Fruit fly (Drosophila melanogaster) whole organism, wandering third instar larva: ENCODE results near the gene Kr-h1.

Experiments used
- Abd-B ChIP-seq: fragments of >200 bp; optimal IDR thresholded peaks from 2 replicates; lab custom pipeline; 2017; ENCODE audit warnings: missing biosample characterization, missing genetic modification characterization
- CG32264 ChIP-seq: fragments of 200-800 bp; sonication (Bioruptor generic); optimal IDR thresholded peaks from 2 replicates; lab custom pipeline; 2016; ENCODE audit warnings: missing biosample characterization, missing genetic modification characterization
- CG9705 ChIP-seq: fragments of 200-800 bp; sonication (Bioruptor generic); optimal IDR thresholded peaks from 2 replicates; lab custom pipeline; 2018; ENCODE audit warnings: missing biosample characterization, mild to moderate bottlenecking, missing genetic modification characterization
- Dfd ChIP-seq: fragments of >200 bp; optimal IDR thresholded peaks from 2 replicates; lab custom pipeline; 2017; ENCODE audit warnings: missing biosample characterization, missing genetic modification characterization
- GATAd ChIP-seq: sonication (Bioruptor generic); optimal IDR thresholded peaks from 2 replicates; lab custom pipeline; 2016; ENCODE audit warnings: missing biosample characterization, missing genetic modification characterization
- HLH106 ChIP-seq: fragments of 200-800 bp; optimal IDR thresholded peaks from 3 replicates; lab custom pipeline; 2019; ENCODE audit warnings: missing biosample characterization, mild to moderate bottlenecking, missing genetic modification characterization, moderate library complexity
- Hnf4 ChIP-seq: fragments of 200-800 bp; sonication (Bioruptor generic); optimal IDR thresholded peaks from 2 replicates; lab custom pipeline; 2016; ENCODE audit warnings: missing biosample characterization, mild to moderate bottlenecking, missing genetic modification characterization
- Hr78 ChIP-seq: fragments of >200 bp; optimal IDR thresholded peaks from 2 replicates; lab custom pipeline; 2017; ENCODE audit warnings: missing biosample characterization, missing genetic modification characterization
- Hr83 ChIP-seq: fragments of 200-300 bp; sonication (Bioruptor generic); optimal IDR thresholded peaks from 2 replicates; lab custom pipeline; 2016; ENCODE audit warnings: missing biosample characterization, mild to moderate bottlenecking, missing genetic modification characterization, moderate library complexity; ENCODE audit not compliant: poor library complexity, severe bottlenecking
- Jra ChIP-seq: sonication (Bioruptor generic); optimal IDR thresholded peaks from 2 replicates; lab custom pipeline; 2016; ENCODE audit warnings: missing biosample characterization, missing genetic modification characterization
- Mio ChIP-seq: sonication (Bioruptor generic); optimal IDR thresholded peaks from 2 replicates; lab custom pipeline; 2016; ENCODE audit warnings: missing biosample characterization, missing genetic modification characterization
- N ChIP-seq: fragments of >200 bp; optimal IDR thresholded peaks from 2 replicates; lab custom pipeline; 2018; ENCODE audit warnings: missing biosample characterization, missing external identifiers, missing genetic modification characterization
- OdsH ChIP-seq: fragments of 200-800 bp; sonication (Bioruptor generic); optimal IDR thresholded peaks from 2 replicates; lab custom pipeline; 2016; ENCODE audit warnings: missing biosample characterization, mild to moderate bottlenecking, missing genetic modification characterization
- Rel ChIP-seq, 2 experiments: fragments of 200-800 bp; sonication (Bioruptor generic) in 1 of 2; optimal IDR thresholded peaks; 2 replicates in 1 of 2; 3 replicates in 1 of 2; lab custom pipeline; 2016 to 2019; ENCODE audit warnings: mild to moderate bottlenecking in 2 of 2, missing biosample characterization in 2 of 2, missing genetic modification characterization in 2 of 2, moderate library complexity in 1 of 2
- Sp1 ChIP-seq: fragments of 200-800 bp; sonication (Bioruptor generic); optimal IDR thresholded peaks from 3 replicates; lab custom pipeline; 2019; ENCODE audit warnings: missing biosample characterization, mild to moderate bottlenecking, missing genetic modification characterization, moderate library complexity
- Vsx2 ChIP-seq: fragments of 200-300, 225-300 bp; sonication (Bioruptor generic); optimal IDR thresholded peaks from 2 replicates; lab custom pipeline; 2018; ENCODE audit warnings: missing biosample characterization, missing genetic modification characterization; ENCODE audit not compliant: partially characterized antibody
- br ChIP-seq: fragments of 200-800 bp; sonication (Bioruptor generic); optimal IDR thresholded peaks from 2 replicates; lab custom pipeline; 2016; ENCODE audit warnings: missing biosample characterization, missing genetic modification characterization
- brk ChIP-seq: fragments of 200-800 bp; sonication (Bioruptor generic); optimal IDR thresholded peaks from 2 replicates; lab custom pipeline; 2016; ENCODE audit warnings: missing biosample characterization, mild to moderate bottlenecking, missing genetic modification characterization
- dl ChIP-seq, 2 experiments: fragments of 175-275, 200-275 bp in 1 of 2; fragments of 200-275 bp in 1 of 2; sonication (Bioruptor generic); optimal IDR thresholded peaks; lab custom pipeline; 2018; ENCODE audit warnings: mild to moderate bottlenecking in 2 of 2, missing biosample characterization in 2 of 2, missing genetic modification characterization in 2 of 2, moderate library complexity in 2 of 2; ENCODE audit not compliant: partially characterized antibody in 2 of 2, insufficient read depth in 1 of 2
- dmrt93B ChIP-seq: fragments of 200-800 bp; sonication (Bioruptor generic); optimal IDR thresholded peaks from 2 replicates; lab custom pipeline; 2018; ENCODE audit warnings: missing biosample characterization, mild to moderate bottlenecking, missing genetic modification characterization
- dsf ChIP-seq: sonication (Bioruptor generic); optimal IDR thresholded peaks from 2 replicates; lab custom pipeline; 2016; ENCODE audit warnings: missing biosample characterization, missing genetic modification characterization, borderline replicate concordance
- ey ChIP-seq: fragments of 200-800 bp; sonication (Bioruptor generic); optimal IDR thresholded peaks from 2 replicates; lab custom pipeline; 2016; ENCODE audit warnings: missing biosample characterization, missing genetic modification characterization
- foxo ChIP-seq, 2 experiments: fragments of 200-800 bp; sonication (Bioruptor generic); optimal IDR thresholded peaks; 2 replicates in 1 of 2; 3 replicates in 1 of 2; lab custom pipeline; 2016 to 2017; ENCODE audit warnings: missing biosample characterization in 2 of 2, missing genetic modification characterization in 2 of 2
- fru ChIP-seq: fragments of 200-800 bp; sonication (Bioruptor generic); optimal IDR thresholded peaks from 3 replicates; lab custom pipeline; 2016; ENCODE audit warnings: missing biosample characterization, mild to moderate bottlenecking, missing genetic modification characterization
- h ChIP-seq: fragments of 200-800 bp; sonication (Bioruptor generic); optimal IDR thresholded peaks from 3 replicates; lab custom pipeline; 2016; ENCODE audit warnings: missing biosample characterization, mild to moderate bottlenecking, missing genetic modification characterization
- lola ChIP-seq: fragments of >200 bp; optimal IDR thresholded peaks from 2 replicates; lab custom pipeline; 2017; ENCODE audit warnings: missing biosample characterization, missing genetic modification characterization
- pan ChIP-seq: fragments of >200 bp; optimal IDR thresholded peaks from 2 replicates; lab custom pipeline; 2017
- psq ChIP-seq: fragments of 200-800 bp; sonication (Bioruptor generic); optimal IDR thresholded peaks from 3 replicates; lab custom pipeline; 2017; ENCODE audit warnings: missing biosample characterization, mild to moderate bottlenecking, missing genetic modification characterization, moderate library complexity
- rgr ChIP-seq: fragments of 200-800 bp; sonication (Bioruptor generic); optimal IDR thresholded peaks from 3 replicates; lab custom pipeline; 2016; ENCODE audit warnings: missing biosample characterization, mild to moderate bottlenecking, missing genetic modification characterization
- sage ChIP-seq: fragments of 200-800 bp; sonication (Bioruptor generic); optimal IDR thresholded peaks from 2 replicates; lab custom pipeline; 2016; ENCODE audit warnings: missing biosample characterization, mild to moderate bottlenecking, missing genetic modification characterization
- sv ChIP-seq: fragments of 200-800 bp; sonication (Bioruptor generic); optimal IDR thresholded peaks from 3 replicates; lab custom pipeline; 2016; ENCODE audit warnings: missing biosample characterization, missing genetic modification characterization
- tai ChIP-seq: sonication (Bioruptor generic); optimal IDR thresholded peaks from 2 replicates; lab custom pipeline; 2016; ENCODE audit warnings: missing biosample characterization, missing genetic modification characterization
- usp ChIP-seq: fragments of >200 bp; optimal IDR thresholded peaks from 2 replicates; lab custom pipeline; 2017; ENCODE audit warnings: missing biosample characterization, missing genetic modification characterization
- woc ChIP-seq: sonication (Bioruptor generic); optimal IDR thresholded peaks from 2 replicates; lab custom pipeline; 2016; ENCODE audit warnings: missing biosample characterization, mild to moderate bottlenecking, missing genetic modification characterization

Kr-h1 gene

DNA sequence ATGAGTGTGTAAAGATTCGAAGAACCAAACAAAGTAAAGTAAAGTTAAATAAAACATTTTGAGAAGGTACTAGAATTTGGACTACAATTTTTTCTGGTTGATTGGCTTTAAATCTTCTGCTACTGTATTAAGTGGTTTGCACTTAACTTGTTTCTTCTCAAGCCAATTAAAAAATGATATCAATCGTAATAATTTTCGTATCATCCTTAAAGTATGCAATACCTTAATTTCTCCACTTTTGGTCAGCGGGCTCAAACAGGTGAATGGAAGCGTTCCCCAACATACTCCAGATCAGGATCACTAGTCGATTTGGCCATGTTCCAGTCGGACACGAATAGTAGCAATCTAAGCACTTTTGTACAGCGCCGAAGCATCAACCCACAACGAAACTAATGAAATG is 8.5 kb upstream of the Kr-h1 start:
- TF ChIP-seq lola (GFP tag; lab: Kevin White, UChicago) (no peak), br (no peak), Hr83 (GFP tag; lab: Kevin White, UChicago) (no peak), Abd-B (GFP tag; lab: Kevin White, UChicago) (no peak), pan (no peak), sage (GFP tag; lab: Kevin White, UChicago) (no peak), dl (GFP tag; optimal IDR thresholded peaks at IDR 0.05; lab: Kevin White, UChicago; ENCODE audit: insufficient read depth in 1 of 2, partially characterized antibody in 2 of 2) (no peak), woc (GFP tag; lab: Kevin White, UChicago) (no peak), Hr78 (GFP tag; lab: Kevin White, UChicago) (no peak), rgr (GFP tag; lab: Kevin White, UChicago) (no peak), Vsx2 (GFP tag; lab: Kevin White, UChicago) (no peak), CG9705 (no peak), brk (no peak), dsf (no peak), Sp1 (no peak), usp (GFP tag; lab: Kevin White, UChicago) (no peak), Dfd (GFP tag; lab: Kevin White, UChicago) (no peak)

- TF ChIP-seq br = no peak
Observed at dm6 chr2L:6074314-6074713, 8.1 kb upstream of the Kr-h1 start.

DNA sequence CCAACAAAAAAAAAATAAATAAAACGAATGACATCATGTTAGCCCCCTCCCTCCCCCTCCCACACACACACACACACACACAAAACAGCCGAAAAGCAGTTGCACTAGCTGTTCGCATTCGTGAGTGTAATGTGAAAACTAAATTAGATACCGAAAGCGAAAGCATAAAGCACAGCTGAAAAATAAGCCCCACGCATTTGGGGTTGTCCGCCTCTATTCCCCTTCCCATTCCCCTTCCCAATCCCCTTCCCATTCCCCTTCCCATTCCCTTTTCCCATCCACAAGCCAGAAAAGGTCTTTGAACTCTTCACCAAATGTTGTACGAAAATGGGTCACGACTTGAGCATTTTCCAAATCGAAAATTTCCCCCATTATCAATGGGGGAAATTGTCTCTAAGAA is 7.1 kb upstream of the Kr-h1 start:
- TF ChIP-seq HLH106 (tag; lab: Kevin White, UChicago) = no peak
- TF ChIP-seq GATAd (GFP tag; lab: Kevin White, UChicago) = no peak
- no peak for TF ChIP-seq Mio (GFP tag; lab: Kevin White, UChicago)
- TF ChIP-seq ey (GFP tag; lab: Kevin White, UChicago) = no peak
- no peak for TF ChIP-seq rgr (GFP tag; lab: Kevin White, UChicago)
- TF ChIP-seq foxo (GFP tag; optimal IDR thresholded peaks at IDR 0.05; lab: Kevin White, UChicago) = no peak
- TF ChIP-seq Jra (GFP tag; lab: Kevin White, UChicago) = no peak
- no peak for TF ChIP-seq Abd-B (GFP tag; lab: Kevin White, UChicago)
- no peak for TF ChIP-seq N (GFP tag; lab: Kevin White, UChicago)
- no peak for TF ChIP-seq Hr83 (GFP tag; lab: Kevin White, UChicago)
- TF ChIP-seq br = no peak
- TF ChIP-seq dsf = no peak
- TF ChIP-seq fru (GFP tag; lab: Kevin White, UChicago) = no peak
- TF ChIP-seq dmrt93B = no peak
- TF ChIP-seq Dfd (GFP tag; lab: Kevin White, UChicago) = no peak
- no peak for TF ChIP-seq pan
- TF ChIP-seq tai (GFP tag; lab: Kevin White, UChicago) = no peak
- TF ChIP-seq sage (GFP tag; lab: Kevin White, UChicago) = no peak
- no peak for TF ChIP-seq h (GFP tag; lab: Kevin White, UChicago)
- TF ChIP-seq Vsx2 (GFP tag; lab: Kevin White, UChicago) = no peak

DNA sequence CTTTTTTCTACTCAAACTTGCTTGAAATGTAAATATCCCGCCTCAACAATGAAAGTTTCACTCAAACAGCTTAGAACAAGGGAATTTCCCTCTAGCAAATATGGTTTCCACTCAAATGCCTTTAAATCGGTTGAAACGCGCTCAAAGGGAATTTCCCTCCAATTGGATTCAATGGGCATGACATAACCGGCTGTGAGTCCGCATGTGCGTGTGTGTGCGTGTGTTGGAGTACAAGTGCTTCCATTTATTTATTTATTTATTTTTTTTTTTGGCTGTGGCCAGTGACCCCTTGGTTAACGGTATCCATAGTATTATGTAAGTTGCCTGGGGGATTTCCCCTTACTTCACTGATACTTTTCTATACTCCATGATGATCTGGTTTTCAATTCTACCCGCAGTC is 6.3 kb upstream of the Kr-h1 start:
- TF ChIP-seq sage (GFP tag; lab: Kevin White, UChicago) (no peak), foxo (GFP tag; optimal IDR thresholded peaks at IDR 0.05; lab: Kevin White, UChicago) (no peak), usp (GFP tag; lab: Kevin White, UChicago) (no peak), tai (GFP tag; lab: Kevin White, UChicago) (no peak), ey (GFP tag; lab: Kevin White, UChicago) (no peak), Rel (GFP tag; optimal IDR thresholded peaks at IDR 0.05; lab: Kevin White, UChicago) (no peak), Rel (tag; optimal IDR thresholded peaks at IDR 0.05; lab: Kevin White, UChicago) (peak; percentile 69), HLH106 (tag; lab: Kevin White, UChicago) (no peak)

- TF ChIP-seq HLH106 (tag; lab: Kevin White, UChicago) (no peak), sage (GFP tag; lab: Kevin White, UChicago) (no peak), Hr78 (GFP tag; lab: Kevin White, UChicago) (no peak), fru (GFP tag; lab: Kevin White, UChicago) (no peak), br (no peak), rgr (GFP tag; lab: Kevin White, UChicago) (no peak), psq (GFP tag; lab: Kevin White, UChicago) (no peak), brk (no peak), OdsH (GFP tag; lab: Kevin White, UChicago) (no peak), Hnf4 (GFP tag; lab: Kevin White, UChicago) (no peak), Sp1 (no peak), CG9705 (no peak), sv (GFP tag; lab: Kevin White, UChicago) (no peak), woc (GFP tag; lab: Kevin White, UChicago) (no peak), h (GFP tag; lab: Kevin White, UChicago) (no peak), Mio (GFP tag; lab: Kevin White, UChicago) (no peak), CG32264 (no peak)
Observed at dm6 chr2L:6076829-6077364, 5.5 kb upstream of the Kr-h1 start.
